Worm (Caenorhabditis elegans): ENCODE data around the gene cnc-1.

ce11 chrV:1464543-1465040, 20.5 kb upstream of the cnc-1 start, which contains the start of the genes fpn-1.2 and pqn-54:
- TF ChIP-seq jun-1 (tag; optimal IDR thresholded peaks at IDR 0.05), result no peak
- no peak for TF ChIP-seq pag-3 (tag; optimal IDR thresholded peaks at IDR 0.05; ENCODE audit: borderline replicate concordance, insufficient read depth)
- no peak for TF ChIP-seq elt-3 (tag; optimal IDR thresholded peaks at IDR 0.05)
- no peak for TF ChIP-seq lin-39 (tag; optimal IDR thresholded peaks at IDR 0.05)
- TF ChIP-seq blmp-1 (tag; optimal IDR thresholded peaks at IDR 0.05), result no peak
- no peak for TF ChIP-seq unc-130 (tag; optimal IDR thresholded peaks at IDR 0.05)
- TF ChIP-seq mef-2 (tag; optimal IDR thresholded peaks at IDR 0.05), result no peak
- no peak for TF ChIP-seq lin-13 (GFP tag; optimal IDR thresholded peaks at IDR 0.05)

All from whole organism, L1 larva.